Worm (Caenorhabditis elegans): Measurements from ENCODE around the gene C28A5.2.

ce11 chrIII:4460242-4460641 is 20.9 kb upstream of the C28A5.2 start:
- TF ChIP-seq eyg-1 (tag; optimal IDR thresholded peaks at IDR 0.05), result no peak
- no peak for TF ChIP-seq nfya-1 (tag; optimal IDR thresholded peaks at IDR 0.05)
- TF ChIP-seq pha-2 (tag; optimal IDR thresholded peaks at IDR 0.05), result no peak
- no peak for TF ChIP-seq ets-4 (tag; optimal IDR thresholded peaks at IDR 0.05)
- TF ChIP-seq pax-1 (tag; optimal IDR thresholded peaks at IDR 0.05), result no peak
- TF ChIP-seq rnt-1 (tag; optimal IDR thresholded peaks at IDR 0.05), result no peak

All from whole organism, late embryonic.